Worm (Caenorhabditis elegans) whole organism, late embryonic: ENCODE measurements around the gene exc-12.

ENCODE experiments used
- Y22D7AL.16 ChIP-seq: sonication (generic microtip); optimal IDR thresholded peaks from 2 replicates; lab custom pipeline; 2016; ENCODE audit warnings: missing genetic modification characterization, missing compliant biosample characterization
- ceh-14 ChIP-seq: sonication (generic microtip); optimal IDR thresholded peaks from 2 replicates; lab custom pipeline; 2016; ENCODE audit warnings: missing genotype, missing genetic modification characterization, missing compliant biosample characterization
- ceh-19 ChIP-seq: fragments of 200-800 bp; sonication (Bioruptor generic); optimal IDR thresholded peaks from 2 replicates; lab custom pipeline; 2018; ENCODE audit warnings: mild to moderate bottlenecking, missing genetic modification characterization, missing compliant biosample characterization
- ceh-2 ChIP-seq: sonication (generic microtip); optimal IDR thresholded peaks from 2 replicates; lab custom pipeline; 2016; ENCODE audit warnings: missing genotype, missing genetic modification characterization, missing compliant biosample characterization
- ceh-22 ChIP-seq: sonication (generic microtip); optimal IDR thresholded peaks from 2 replicates; lab custom pipeline; 2017; ENCODE audit warnings: missing biosample characterization, missing genetic modification characterization
- ceh-24 ChIP-seq: sonication (generic microtip); optimal IDR thresholded peaks from 2 replicates; lab custom pipeline; 2016; ENCODE audit warnings: mild to moderate bottlenecking, missing genetic modification characterization, missing compliant biosample characterization
- ceh-31 ChIP-seq: sonication (generic microtip); optimal IDR thresholded peaks from 2 replicates; lab custom pipeline; 2016; ENCODE audit warnings: missing genetic modification characterization, missing compliant biosample characterization
- ceh-34 ChIP-seq: sonication (generic microtip); optimal IDR thresholded peaks from 2 replicates; lab custom pipeline; 2016; ENCODE audit warnings: mild to moderate bottlenecking, missing genetic modification characterization, missing compliant biosample characterization
- ceh-6 ChIP-seq: fragments of 200-800 bp; sonication (Bioruptor generic); optimal IDR thresholded peaks from 2 replicates; lab custom pipeline; 2018; ENCODE audit warnings: mild to moderate bottlenecking, missing genetic modification characterization, missing compliant biosample characterization
- dmd-4 ChIP-seq: sonication (generic microtip); optimal IDR thresholded peaks from 2 replicates; lab custom pipeline; 2016; ENCODE audit warnings: borderline replicate concordance, missing genetic modification characterization, missing compliant biosample characterization
- elt-2 ChIP-seq: sonication (generic microtip); optimal IDR thresholded peaks from 2 replicates; lab custom pipeline; 2016; ENCODE audit warnings: missing genetic modification reagents, missing genetic modification characterization, missing compliant biosample characterization
- eyg-1 ChIP-seq: sonication (generic microtip); optimal IDR thresholded peaks from 2 replicates; lab custom pipeline; 2016; ENCODE audit warnings: missing genotype, missing genetic modification characterization, missing compliant biosample characterization
- fkh-6 ChIP-seq: sonication (generic microtip); optimal IDR thresholded peaks from 2 replicates; lab custom pipeline; 2016; ENCODE audit warnings: missing genetic modification characterization, missing compliant biosample characterization
- gmeb-2 ChIP-seq: sonication (generic microtip); optimal IDR thresholded peaks from 2 replicates; lab custom pipeline; 2016; ENCODE audit warnings: missing genetic modification characterization, inconsistent platforms, missing compliant biosample characterization
- hlh-13 ChIP-seq: fragments of 200-800 bp; sonication (Bioruptor generic); optimal IDR thresholded peaks from 2 replicates; lab custom pipeline; 2018; ENCODE audit warnings: mild to moderate bottlenecking, missing genetic modification characterization, missing compliant biosample characterization
- hlh-30 ChIP-seq: sonication (generic microtip); optimal IDR thresholded peaks from 2 replicates; lab custom pipeline; 2017; ENCODE audit warnings: antibody characterized with exemption, missing genetic modification characterization, missing compliant biosample characterization; ENCODE audit not compliant: insufficient read depth
- hlh-6 ChIP-seq: sonication (generic microtip); optimal IDR thresholded peaks from 2 replicates; lab custom pipeline; 2016; ENCODE audit warnings: missing genotype, missing genetic modification characterization, missing compliant biosample characterization
- hlh-8 ChIP-seq: sonication (generic microtip); optimal IDR thresholded peaks from 2 replicates; lab custom pipeline; 2016; ENCODE audit warnings: missing genotype, missing genetic modification characterization, missing compliant biosample characterization
- lim-6 ChIP-seq: sonication (generic microtip); optimal IDR thresholded peaks from 2 replicates; lab custom pipeline; 2016; ENCODE audit warnings: missing genetic modification characterization, missing compliant biosample characterization
- madf-2 ChIP-seq: sonication (generic microtip); optimal IDR thresholded peaks from 2 replicates; lab custom pipeline; 2017; ENCODE audit warnings: missing genetic modification characterization, missing compliant biosample characterization
- nfya-1 ChIP-seq: sonication (generic microtip); optimal IDR thresholded peaks from 2 replicates; lab custom pipeline; 2017; ENCODE audit warnings: missing genetic modification characterization, mild to moderate bottlenecking, missing compliant biosample characterization, antibody characterized with exemption, moderate library complexity
- npax-4 ChIP-seq: sonication (generic microtip); optimal IDR thresholded peaks from 2 replicates; lab custom pipeline; 2016; ENCODE audit warnings: missing genetic modification characterization, missing compliant biosample characterization
- odd-2 ChIP-seq: sonication (generic microtip); optimal IDR thresholded peaks from 2 replicates; lab custom pipeline; 2017; ENCODE audit warnings: antibody characterized with exemption, mild to moderate bottlenecking, missing genetic modification characterization, missing compliant biosample characterization
- pat-9 ChIP-seq: fragments of 200-800 bp; sonication (Bioruptor generic); optimal IDR thresholded peaks from 2 replicates; lab custom pipeline; 2018; ENCODE audit warnings: mild to moderate bottlenecking, missing genetic modification characterization, moderate library complexity, missing compliant biosample characterization
- pax-1 ChIP-seq: fragments of 150-350 bp; optimal IDR thresholded peaks from 2 replicates; lab custom pipeline; 2014; ENCODE audit warnings: missing biosample characterization, missing genetic modification characterization
- pha-2 ChIP-seq: sonication (generic microtip); optimal IDR thresholded peaks from 2 replicates; lab custom pipeline; 2017; ENCODE audit warnings: mild to moderate bottlenecking, missing genetic modification characterization, missing compliant biosample characterization
- pqm-1 ChIP-seq: sonication (generic microtip); optimal IDR thresholded peaks from 2 replicates; lab custom pipeline; 2016; ENCODE audit warnings: missing genetic modification characterization, missing compliant biosample characterization
- ref-2 ChIP-seq: sonication (generic microtip); optimal IDR thresholded peaks from 2 replicates; lab custom pipeline; 2016; ENCODE audit warnings: missing genetic modification characterization, missing compliant biosample characterization
- rnt-1 ChIP-seq: sonication (generic microtip); optimal IDR thresholded peaks from 2 replicates; lab custom pipeline; 2016; ENCODE audit warnings: missing genetic modification characterization, missing compliant biosample characterization
- sdc-2 ChIP-seq: sonication (generic microtip); optimal IDR thresholded peaks from 2 replicates; lab custom pipeline; 2016; ENCODE audit warnings: missing genotype, missing genetic modification characterization, missing compliant biosample characterization
- sox-4 ChIP-seq: sonication (generic microtip); optimal IDR thresholded peaks from 2 replicates; lab custom pipeline; 2017; ENCODE audit warnings: mild to moderate bottlenecking, missing genetic modification characterization, inconsistent platforms, missing compliant biosample characterization
- tbx-2 ChIP-seq: sonication (generic microtip); optimal IDR thresholded peaks from 2 replicates; lab custom pipeline; 2016; ENCODE audit warnings: missing genetic modification characterization, missing compliant biosample characterization
- unc-3 ChIP-seq, 2 experiments: fragments of 200-800 bp in 1 of 2; sonication (Bioruptor generic) in 1 of 2; sonication (generic microtip) in 1 of 2; conservative IDR thresholded peaks in 1 of 2; optimal IDR thresholded peaks in 1 of 2; 2 replicates each; pipeline versions ENCODE4 v1.3.6 to Lab custom; 2016 to 2022; ENCODE audit warnings: missing compliant biosample characterization in 2 of 2, missing genetic modification characterization in 2 of 2, missing genetic modification reagents in 1 of 2
- unc-42 ChIP-seq: sonication (generic microtip); optimal IDR thresholded peaks from 2 replicates; lab custom pipeline; 2016; ENCODE audit warnings: missing genotype, missing genetic modification characterization, missing compliant biosample characterization
- unc-55 ChIP-seq: sonication (generic microtip); optimal IDR thresholded peaks from 2 replicates; lab custom pipeline; 2017; ENCODE audit warnings: missing biosample characterization, missing genetic modification reagents, missing genetic modification characterization
- unc-86 ChIP-seq: sonication (generic microtip); optimal IDR thresholded peaks from 2 replicates; lab custom pipeline; 2016; ENCODE audit warnings: missing genetic modification characterization, missing compliant biosample characterization
- zip-5 ChIP-seq: sonication (generic microtip); optimal IDR thresholded peaks from 2 replicates; lab custom pipeline; 2016; ENCODE audit warnings: missing genetic modification characterization, missing compliant biosample characterization
- ztf-16 ChIP-seq: sonication (generic microtip); optimal IDR thresholded peaks from 2 replicates; lab custom pipeline; 2017; ENCODE audit warnings: missing genetic modification characterization, missing compliant biosample characterization

Gene exc-12

ce11 chrIII:13548982-13549381 lies 21.3 kb downstream of the exc-12 start, which contains the start of gene mmad-1:
TSS of gene mmad-1 (minus strand) at chrIII:13549005.
- TF ChIP-seq odd-2 (no peak), hlh-30 (tag; lab: Kevin White, UChicago) (peak; percentile 42), dmd-4 (tag; lab: Kevin White, UChicago) (no peak), Y22D7AL.16 (tag; lab: Kevin White, UChicago) (no peak), ceh-6 (GFP tag; lab: Kevin White, UChicago) (no peak), hlh-8 (no peak), unc-86 (tag; lab: Kevin White, UChicago) (no peak), ceh-31 (tag; lab: Kevin White, UChicago) (no peak), elt-2 (tag; lab: Kevin White, UChicago) (no peak), tbx-2 (tag; lab: Kevin White, UChicago) (no peak), rnt-1 (no peak), pat-9 (tag; lab: Kevin White, UChicago) (no peak), fkh-6 (tag; lab: Kevin White, UChicago) (no peak), pqm-1 (tag; lab: Kevin White, UChicago) (no peak), npax-4 (tag; lab: Kevin White, UChicago) (no peak), ztf-16 (tag; lab: Kevin White, UChicago) (no peak), nfya-1 (peak; percentile 8), unc-42 (tag; lab: Kevin White, UChicago) (peak; percentile 18), unc-55 (GFP tag; lab: Kevin White, UChicago) (peak; percentile 99), eyg-1 (tag; lab: Kevin White, UChicago) (no peak), ceh-24 (no peak), sdc-2 (no peak), madf-2 (no peak), ref-2 (no peak), ceh-34 (tag; lab: Kevin White, UChicago) (no peak)

- TF ChIP-seq pax-1 (tag; lab: Kevin White, UChicago) (no peak), ztf-16 (tag; lab: Kevin White, UChicago) (no peak), fkh-6 (tag; lab: Kevin White, UChicago) (no peak), pqm-1 (tag; lab: Kevin White, UChicago) (no peak), pha-2 (tag; lab: Kevin White, UChicago) (no peak), ceh-22 (tag; lab: Kevin White, UChicago) (no peak), sox-4 (tag; lab: Kevin White, UChicago) (no peak), lim-6 (tag; lab: Kevin White, UChicago) (no peak), hlh-13 (no peak), zip-5 (tag; lab: Kevin White, UChicago) (no peak), ceh-19 (GFP tag; lab: Kevin White, UChicago) (no peak), nfya-1 (no peak), ceh-2 (tag; lab: Kevin White, UChicago) (no peak), ceh-14 (tag; lab: Kevin White, UChicago) (no peak), gmeb-2 (tag; lab: Kevin White, UChicago) (no peak), madf-2 (no peak), tbx-2 (tag; lab: Kevin White, UChicago) (no peak), unc-3 (GFP tag; conservative IDR thresholded peaks at IDR 0.05; lab: Robert Waterston, UW) (no peak), unc-3 (tag; optimal IDR thresholded peaks at IDR 0.05; lab: Kevin White, UChicago) (no peak), hlh-6 (no peak), ceh-24 (no peak)
Measured at ce11 chrIII:13546537-13546936, 23.7 kb downstream of the exc-12 start, which contains the start of gene Y76A2B.4. TSS of gene Y76A2B.4 (minus strand) at chrIII:13546777.

- TF ChIP-seq elt-2 (tag; lab: Kevin White, UChicago): peak; percentile 73
- TF ChIP-seq pha-2 (tag; lab: Kevin White, UChicago): no peak
- TF ChIP-seq, all 69 proteins: peak for 1
Measured at ce11 chrIII:13544593-13544992, 25.7 kb downstream of the exc-12 start.
